ENCODE assay signal across 5 worm cellular contexts in genomic region chrX:14335621-14336020, ce11.
TF ChIP-seq lines count a peak whose summit lies in the region.

No protein-coding gene starts in this region.

TF ChIP-seq in whole organism, L1 larva, 84 proteins besides CTCF, POLR2A, EP300 and RAD21:
- no peak for TF ChIP-seq sup-37 (GFP tag; optimal IDR thresholded peaks at IDR 0.05; lab: Kevin White, UChicago)
- peak; percentile 25 for TF ChIP-seq lin-14 (GFP tag; optimal IDR thresholded peaks at IDR 0.05; lab: Kevin White, UChicago)
- TF ChIP-seq nhr-84 (tag; optimal IDR thresholded peaks at IDR 0.05; lab: Kevin White, UChicago), result no peak
- peak; percentile 14 for TF ChIP-seq rnt-1 (tag; optimal IDR thresholded peaks at IDR 0.05; lab: Kevin White, UChicago)
- no peak for TF ChIP-seq fkh-10 (GFP tag; optimal IDR thresholded peaks at IDR 0.05; lab: Kevin White, UChicago)
- TF ChIP-seq mdl-1 (tag; optimal IDR thresholded peaks at IDR 0.05; lab: Kevin White, UChicago), result no peak

TF ChIP-seq in whole organism, L3 larva, 47 proteins besides CTCF, POLR2A, EP300 and RAD21:
- TF ChIP-seq fos-1 (tag; optimal IDR thresholded peaks at IDR 0.05; lab: Kevin White, UChicago) (no peak), nhr-25 (tag; optimal IDR thresholded peaks at IDR 0.05; lab: Kevin White, UChicago) (no peak), fkh-10 (GFP tag; optimal IDR thresholded peaks at IDR 0.05; lab: Kevin White, UChicago) (no peak), mdl-1 (tag; optimal IDR thresholded peaks at IDR 0.05; lab: Kevin White, UChicago) (no peak), elt-3 (tag; optimal IDR thresholded peaks at IDR 0.05; lab: Kevin White, UChicago) (no peak), pha-4 (tag; optimal IDR thresholded peaks at IDR 0.05; lab: Kevin White, UChicago) (peak; percentile 10), snpc-4 (tag; optimal IDR thresholded peaks at IDR 0.05; lab: Kevin White, UChicago) (no peak)

TF ChIP-seq in whole organism, L4 larva, 104 proteins besides CTCF, POLR2A, EP300 and RAD21:
- no peak for TF ChIP-seq ceh-20 (GFP tag; IDR thresholded peaks at IDR 0.05; lab: Robert Waterston, UW)
- peak; percentile 22 for TF ChIP-seq hlh-11 (tag; optimal IDR thresholded peaks at IDR 0.05; lab: Kevin White, UChicago)
- TF ChIP-seq set-16 (GFP tag; IDR thresholded peaks at IDR 0.05; lab: Robert Waterston, UW), result peak; percentile 22; the same call in 1 of the 2 replicates
- TF ChIP-seq fos-1 (tag; optimal IDR thresholded peaks at IDR 0.05; lab: Kevin White, UChicago), result no peak
- TF ChIP-seq lin-38 (GFP tag; IDR thresholded peaks at IDR 0.05; lab: Robert Waterston, UW), result no peak
- TF ChIP-seq hlh-30 (tag; optimal IDR thresholded peaks at IDR 0.05; lab: Kevin White, UChicago; ENCODE audit: insufficient read depth), result no peak
- no peak for TF ChIP-seq aha-1 (tag; lab: Kevin White, UChicago)

TF ChIP-seq in whole organism, mixed stage, embryonic, 35 proteins besides CTCF, POLR2A, EP300 and RAD21:
- TF ChIP-seq M03D4.4 (tag; optimal IDR thresholded peaks at IDR 0.05; lab: Kevin White, UChicago), result peak; percentile 49
- TF ChIP-seq ztf-11 (tag; optimal IDR thresholded peaks at IDR 0.05; lab: Kevin White, UChicago), result no peak
- TF ChIP-seq unc-120 (tag; optimal IDR thresholded peaks at IDR 0.05; lab: Kevin White, UChicago; ENCODE audit: poor library complexity, severe bottlenecking), result peak; percentile 19
- TF ChIP-seq drap-1 (GFP tag; optimal IDR thresholded peaks at IDR 0.05; lab: Kevin White, UChicago), result peak; percentile 6
- TF ChIP-seq pha-4 (tag; optimal IDR thresholded peaks at IDR 0.05; lab: Kevin White, UChicago), result peak; percentile 6
- no peak for TF ChIP-seq mep-1 (tag; optimal IDR thresholded peaks at IDR 0.05; lab: Kevin White, UChicago)
- no peak for TF ChIP-seq nhr-237 (tag; optimal IDR thresholded peaks at IDR 0.05; lab: Kevin White, UChicago)
- TF ChIP-seq hlh-1 (tag; optimal IDR thresholded peaks at IDR 0.05; lab: Kevin White, UChicago), result peak; percentile 92
- TF ChIP-seq sptf-1 (tag; optimal IDR thresholded peaks at IDR 0.05; lab: Kevin White, UChicago), result peak; percentile 31
TF ChIP-seq in whole organism, mixed stage, embryonic: peak in this region for 6.

TF ChIP-seq in whole organism, young adult, 124 proteins besides CTCF, POLR2A, EP300 and RAD21:
- TF ChIP-seq mel-28 (tag; optimal IDR thresholded peaks at IDR 0.05; lab: Kevin White, UChicago; ENCODE audit: borderline replicate concordance) (no peak), snpc-1.1 (tag; optimal IDR thresholded peaks at IDR 0.05; lab: Kevin White, UChicago; ENCODE audit: insufficient read depth) (no peak), ztf-18 (tag; optimal IDR thresholded peaks at IDR 0.05; lab: Kevin White, UChicago) (no peak), zfh-2 (GFP tag; conservative IDR thresholded peaks at IDR 0.05; lab: Robert Waterston, UW) (peak; percentile 68)
